Fruit fly (Drosophila melanogaster) whole organism, embryonic: ENCODE data around the gene CG1943.
A peak's percentile ranks its signal among the peaks of the same experiment; 100 is the strongest.

Source experiments
- Aef1 ChIP-seq: fragments of 200-800 bp; sonication (Bioruptor generic); IDR thresholded peaks from 3 replicates; pipeline ENCODE4 v1.3.6; 2022; ENCODE audit warnings: missing biosample characterization, missing genetic modification characterization
- BEAF-32 ChIP-seq: fragments of 200-800 bp; sonication (Bioruptor generic); optimal IDR thresholded peaks from 3 replicates; lab custom pipeline; 2017; ENCODE audit warnings: missing biosample characterization, missing genetic modification characterization, mild to moderate bottlenecking, moderate library complexity, missing genetic modification reagents
- CG10462 ChIP-seq: fragments of 200-800 bp; sonication (Bioruptor generic); optimal IDR thresholded peaks from 2 replicates; lab custom pipeline; 2016; ENCODE audit warnings: missing biosample characterization, missing genetic modification characterization
- CG11695 ChIP-seq: fragments of 200-800 bp; sonication (Bioruptor generic); IDR thresholded peaks from 3 replicates; pipeline ENCODE4 v1.3.6; 2022; ENCODE audit warnings: missing biosample characterization, missing genetic modification characterization
- CG12391 ChIP-seq: fragments of 200-800 bp; sonication (Bioruptor generic); optimal IDR thresholded peaks from 3 replicates; lab custom pipeline; 2018; ENCODE audit warnings: missing biosample characterization, mild to moderate bottlenecking, missing genetic modification characterization, moderate library complexity
- CG12744 ChIP-seq: fragments of 200-800 bp; sonication (Bioruptor generic); optimal IDR thresholded peaks from 2 replicates; lab custom pipeline; 2016; ENCODE audit warnings: missing biosample characterization, missing genetic modification characterization
- CG12769 ChIP-seq: fragments of 200-800 bp; sonication (Bioruptor generic); optimal IDR thresholded peaks from 2 replicates; lab custom pipeline; 2019; ENCODE audit warnings: missing biosample characterization, mild to moderate bottlenecking, missing genetic modification characterization, moderate library complexity
- CG13424 ChIP-seq: fragments of 200-800 bp; sonication (Bioruptor generic); optimal IDR thresholded peaks from 2 replicates; lab custom pipeline; 2019; ENCODE audit warnings: missing biosample characterization, mild to moderate bottlenecking, missing genetic modification characterization, moderate library complexity
- CG14441 ChIP-seq: fragments of 200-800 bp; sonication (Bioruptor generic); IDR thresholded peaks from 2 replicates; pipeline ENCODE4 v1.3.6; 2022; ENCODE audit warnings: missing biosample characterization, missing genetic modification characterization
- CG15479 ChIP-seq: fragments of 200-800 bp; sonication (Bioruptor generic); optimal IDR thresholded peaks from 3 replicates; lab custom pipeline; 2019; ENCODE audit warnings: missing biosample characterization, mild to moderate bottlenecking, missing genetic modification characterization, moderate library complexity
- CG15601 ChIP-seq: fragments of 200-800 bp; sonication (Bioruptor generic); optimal IDR thresholded peaks from 3 replicates; lab custom pipeline; 2019; ENCODE audit warnings: missing biosample characterization, mild to moderate bottlenecking, missing genetic modification characterization, moderate library complexity
- CG1647 ChIP-seq: fragments of 200-800 bp; sonication (Bioruptor generic); optimal IDR thresholded peaks from 3 replicates; lab custom pipeline; 2016; ENCODE audit warnings: missing biosample characterization, missing genetic modification characterization
- CG16815 ChIP-seq: fragments of 200-800 bp; sonication (Bioruptor generic); optimal IDR thresholded peaks from 3 replicates; lab custom pipeline; 2017; ENCODE audit warnings: missing biosample characterization, mild to moderate bottlenecking, missing genetic modification characterization
- CG2712 ChIP-seq: fragments of 200-800 bp; optimal IDR thresholded peaks from 3 replicates; lab custom pipeline; 2019; ENCODE audit warnings: missing biosample characterization, mild to moderate bottlenecking, missing genetic modification characterization, moderate library complexity
- CG30020 ChIP-seq: fragments of 200-800 bp; optimal IDR thresholded peaks from 2 replicates; lab custom pipeline; 2019; ENCODE audit warnings: missing biosample characterization, mild to moderate bottlenecking, missing genetic modification characterization, moderate library complexity
- CG31365 ChIP-seq: fragments of 200-800 bp; sonication (Bioruptor generic); optimal IDR thresholded peaks from 2 replicates; lab custom pipeline; 2018; ENCODE audit warnings: missing biosample characterization, mild to moderate bottlenecking, missing genetic modification characterization
- CG3995 ChIP-seq: fragments of 200-800 bp; sonication (Bioruptor generic); optimal IDR thresholded peaks from 3 replicates; lab custom pipeline; 2016; ENCODE audit warnings: missing biosample characterization, missing genetic modification characterization
- CG6854 ChIP-seq: fragments of 200-800 bp; sonication (Bioruptor generic); optimal IDR thresholded peaks from 3 replicates; lab custom pipeline; 2017; ENCODE audit warnings: missing biosample characterization, mild to moderate bottlenecking, missing genetic modification characterization
- CG8478 ChIP-seq: fragments of >200 bp; optimal IDR thresholded peaks from 2 replicates; lab custom pipeline; 2018
- CG9437 ChIP-seq: fragments of 200-800 bp; sonication (Bioruptor generic); optimal IDR thresholded peaks from 2 replicates; lab custom pipeline; 2018; ENCODE audit warnings: missing biosample characterization, mild to moderate bottlenecking, missing genetic modification characterization
- CG9727 ChIP-seq: fragments of 200-800 bp; sonication (Bioruptor generic); optimal IDR thresholded peaks from 3 replicates; lab custom pipeline; 2017; ENCODE audit warnings: missing biosample characterization, mild to moderate bottlenecking, missing genetic modification characterization
- CG9932 ChIP-seq: fragments of 200-800 bp; sonication (Bioruptor generic); IDR thresholded peaks from 2 replicates; pipeline ENCODE4 v1.3.6; 2022; ENCODE audit warnings: missing biosample characterization, missing genetic modification characterization
- Deaf1 ChIP-seq: fragments of 200-800 bp; optimal IDR thresholded peaks from 3 replicates; lab custom pipeline; 2019; ENCODE audit warnings: missing biosample characterization, mild to moderate bottlenecking, missing genetic modification characterization, moderate library complexity
- Dfd ChIP-seq, 2 experiments: fragments of >200 bp; optimal IDR thresholded peaks; 2 replicates each; lab custom pipeline; 2017; ENCODE audit warnings: missing biosample characterization in 2 of 2, missing genetic modification characterization in 2 of 2
- E2f1 ChIP-seq: fragments of 200-800 bp; sonication (Bioruptor generic); IDR thresholded peaks from 2 replicates; pipeline ENCODE4 v1.3.6; 2022; ENCODE audit warnings: missing biosample characterization, missing genetic modification characterization
- Oli ChIP-seq: fragments of 200-800 bp; sonication (Bioruptor generic); optimal IDR thresholded peaks from 2 replicates; lab custom pipeline; 2018; ENCODE audit warnings: missing biosample characterization, mild to moderate bottlenecking, missing genetic modification characterization, moderate library complexity
- bsh ChIP-seq, 2 experiments: fragments of 200-800 bp; sonication (Bioruptor generic); optimal IDR thresholded peaks; 2 replicates each; lab custom pipeline; 2017 to 2018; ENCODE audit warnings: mild to moderate bottlenecking in 2 of 2, missing biosample characterization in 2 of 2, missing genetic modification characterization in 2 of 2, moderate library complexity in 1 of 2
- cad ChIP-seq: fragments of >200 bp; optimal IDR thresholded peaks from 2 replicates; lab custom pipeline; 2017; ENCODE audit warnings: missing biosample characterization, missing genetic modification characterization
- cg ChIP-seq: fragments of 200-800 bp; sonication (Bioruptor generic); optimal IDR thresholded peaks from 3 replicates; lab custom pipeline; 2019; ENCODE audit warnings: missing biosample characterization, mild to moderate bottlenecking, missing genetic modification characterization, moderate library complexity
- eve ChIP-seq, 2 experiments: fragments of >200 bp; optimal IDR thresholded peaks; 2 replicates each; lab custom pipeline; 2017; ENCODE audit warnings: missing biosample characterization in 2 of 2, missing genetic modification characterization in 2 of 2
- ham ChIP-seq: fragments of 200-800 bp; sonication (Bioruptor generic); IDR thresholded peaks from 2 replicates; pipeline ENCODE4 v1.3.6; 2022; ENCODE audit warnings: missing biosample characterization, missing genetic modification characterization
- jumu ChIP-seq: fragments of 200-800 bp; sonication (Bioruptor generic); optimal IDR thresholded peaks from 3 replicates; lab custom pipeline; 2016; ENCODE audit warnings: missing biosample characterization, missing genetic modification characterization
- lbe ChIP-seq: fragments of 200-800 bp; sonication (Bioruptor generic); optimal IDR thresholded peaks from 2 replicates; lab custom pipeline; 2016; ENCODE audit warnings: missing biosample characterization, mild to moderate bottlenecking, missing genetic modification characterization
- mld ChIP-seq: fragments of 200-800 bp; sonication (Bioruptor generic); IDR thresholded peaks from 3 replicates; pipeline ENCODE4 v1.3.6; 2022; ENCODE audit warnings: missing biosample characterization, missing genetic modification characterization; ENCODE audit not compliant: partially characterized antibody
- nmo ChIP-seq: fragments of 200-800 bp; sonication (Bioruptor generic); optimal IDR thresholded peaks from 2 replicates; lab custom pipeline; 2018; ENCODE audit warnings: missing biosample characterization, mild to moderate bottlenecking, missing genetic modification characterization, moderate library complexity
- peb ChIP-seq: fragments of 200-800 bp; sonication (Bioruptor generic); IDR thresholded peaks from 2 replicates; pipeline ENCODE4 v1.3.6; 2022; ENCODE audit warnings: missing biosample characterization, missing genetic modification characterization
- phol ChIP-seq: fragments of 200-800 bp; sonication (Bioruptor generic); optimal IDR thresholded peaks from 3 replicates; lab custom pipeline; 2018; ENCODE audit warnings: missing biosample characterization, mild to moderate bottlenecking, missing genetic modification characterization, moderate library complexity
- prd ChIP-seq, 3 experiments: fragments of >200 bp in 2 of 3; fragments of 200-800 bp in 1 of 3; sonication (Bioruptor generic) in 1 of 3; optimal IDR thresholded peaks in 2 of 3; IDR thresholded peaks in 1 of 3; 2 replicates in 2 of 3; 3 replicates in 1 of 3; pipeline versions ENCODE4 v1.3.6 to Lab custom; 2017 to 2022; ENCODE audit warnings: missing biosample characterization in 1 of 3, missing genetic modification characterization in 1 of 3
- pum ChIP-seq: fragments of 200-800 bp; sonication (Bioruptor generic); optimal IDR thresholded peaks from 2 replicates; lab custom pipeline; 2016; ENCODE audit warnings: missing biosample characterization, missing genetic modification characterization
- repo ChIP-seq: fragments of 200-800 bp; sonication (Bioruptor generic); optimal IDR thresholded peaks from 2 replicates; lab custom pipeline; 2016; ENCODE audit warnings: missing biosample characterization, missing genetic modification characterization
- twi ChIP-seq: fragments of 200-800 bp; optimal IDR thresholded peaks from 2 replicates; lab custom pipeline; 2019; ENCODE audit warnings: missing biosample characterization, mild to moderate bottlenecking, missing genetic modification characterization, moderate library complexity
- vvl ChIP-seq: fragments of 200-800 bp; sonication (Bioruptor generic); IDR thresholded peaks from 2 replicates; pipeline ENCODE4 v1.3.6; 2022; ENCODE audit warnings: missing biosample characterization, missing genetic modification characterization
- zen ChIP-seq: fragments of 200-800 bp; sonication (Bioruptor generic); optimal IDR thresholded peaks from 3 replicates; lab custom pipeline; 2018; ENCODE audit warnings: missing biosample characterization, mild to moderate bottlenecking, missing genetic modification characterization, moderate library complexity
- zen2 ChIP-seq: fragments of 200-800 bp; sonication (Bioruptor generic); IDR thresholded peaks from 3 replicates; pipeline ENCODE4 v1.3.6; 2022; ENCODE audit warnings: missing biosample characterization, missing genetic modification characterization; ENCODE audit not compliant: partially characterized antibody

The CG1943 gene

DNA sequence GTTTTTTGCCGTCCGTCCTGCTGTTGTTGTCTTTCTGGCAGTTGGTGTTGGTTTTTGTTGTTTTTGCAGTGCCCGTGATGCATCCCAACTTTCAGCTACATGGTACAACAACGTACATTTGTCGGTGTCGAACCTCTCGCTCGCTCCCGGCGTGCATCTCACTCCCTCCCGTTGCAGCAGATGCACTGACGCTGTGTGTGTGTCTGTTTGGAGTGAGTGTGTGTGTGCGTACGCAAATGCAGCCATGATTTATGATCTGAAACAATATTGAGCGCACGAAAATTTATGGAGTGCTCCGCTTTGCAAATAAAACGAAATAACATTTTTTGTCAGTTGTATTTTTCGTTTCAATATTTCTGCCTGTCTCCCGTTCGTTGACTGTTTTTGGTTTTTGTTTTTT, 43.1 kb upstream of the CG1943 start (continued):
- TF ChIP-seq Dfd (GFP tag; optimal IDR thresholded peaks at IDR 0.05; lab: Kevin White, UChicago) (no peak), CG11695 (GFP tag; lab: Robert Waterston, UW) (no peak), zen2 (no peak), cad (peak; percentile 83), CG6854 (GFP tag; lab: Kevin White, UChicago) (no peak), CG12744 (GFP tag; lab: Kevin White, UChicago) (no peak), CG16815 (GFP tag; lab: Kevin White, UChicago) (no peak), CG30020 (tag; lab: Kevin White, UChicago) (no peak), CG9932 (GFP tag; lab: Robert Waterston, UW) (no peak), CG15479 (peak; percentile 67), CG12391 (tag; lab: Kevin White, UChicago) (no peak), ham (GFP tag; lab: Robert Waterston, UW) (no peak), prd (optimal IDR thresholded peaks at IDR 0.05; lab: Kevin White, UChicago) (no peak), prd (GFP tag; IDR thresholded peaks at IDR 0.05; lab: Robert Waterston, UW) (no peak), CG2712 (tag; lab: Kevin White, UChicago) (no peak)

DNA sequence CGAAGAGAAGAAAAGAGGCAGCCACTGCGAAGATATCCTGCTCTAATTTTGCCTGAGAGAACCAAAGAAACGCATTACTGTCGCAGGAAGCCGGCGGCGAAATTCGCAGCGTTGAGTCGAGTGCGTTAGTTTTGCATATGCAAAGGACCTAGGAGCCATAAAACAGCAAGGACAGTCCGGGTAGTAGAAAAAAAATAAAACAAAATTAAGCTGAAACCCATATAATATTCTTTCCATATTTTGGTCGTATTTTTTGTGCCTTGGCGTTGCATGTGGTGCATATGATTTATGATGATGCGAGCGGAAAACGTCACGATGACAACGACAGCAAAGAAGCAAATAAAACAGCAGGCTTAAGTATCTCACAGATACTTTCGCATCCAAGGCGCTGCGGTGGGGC, 41.0 kb upstream of the CG1943 start:
- TF ChIP-seq cad = peak; percentile 83
- no peak for TF ChIP-seq vvl
- no peak for TF ChIP-seq CG9727 (GFP tag; lab: Kevin White, UChicago)
- TF ChIP-seq CG15479 = peak; percentile 36
- TF ChIP-seq zen = peak; percentile 50
- no peak for TF ChIP-seq nmo (GFP tag; lab: Kevin White, UChicago)
- no peak for TF ChIP-seq CG15601 (tag; lab: Kevin White, UChicago)
- no peak for TF ChIP-seq CG13424 (tag; lab: Kevin White, UChicago)
- no peak for TF ChIP-seq CG12769 (tag; lab: Kevin White, UChicago)
- TF ChIP-seq CG30020 (tag; lab: Kevin White, UChicago) = no peak
- TF ChIP-seq CG10462 (GFP tag; lab: Kevin White, UChicago) = no peak
- TF ChIP-seq peb (GFP tag; lab: Robert Waterston, UW) = no peak
- TF ChIP-seq eve (GFP tag; optimal IDR thresholded peaks at IDR 0.05; lab: Kevin White, UChicago) = no peak
- no peak for TF ChIP-seq CG3995 (GFP tag; lab: Kevin White, UChicago)
- TF ChIP-seq Oli = no peak
- no peak for TF ChIP-seq CG14441 (GFP tag; lab: Robert Waterston, UW)
- no peak for TF ChIP-seq pum (GFP tag; lab: Kevin White, UChicago)
- TF ChIP-seq Aef1 (GFP tag; lab: Robert Waterston, UW) = no peak
- TF ChIP-seq CG8478 (lab: Kevin White, UChicago) = no peak
- no peak for TF ChIP-seq BEAF-32 (GFP tag; lab: Kevin White, UChicago)
- TF ChIP-seq cg = no peak
- no peak for TF ChIP-seq CG16815 (GFP tag; lab: Kevin White, UChicago)
- TF ChIP-seq repo (GFP tag; lab: Kevin White, UChicago) = no peak
- TF ChIP-seq twi = peak; percentile 2
- TF ChIP-seq CG1647 = no peak
- no peak for TF ChIP-seq phol (tag; lab: Kevin White, UChicago)
- TF ChIP-seq E2f1 (GFP tag; lab: Robert Waterston, UW) = no peak
- no peak for TF ChIP-seq bsh (GFP tag; optimal IDR thresholded peaks at IDR 0.05; lab: Kevin White, UChicago)
- TF ChIP-seq CG31365 (tag; lab: Kevin White, UChicago) = no peak
- TF ChIP-seq lbe (GFP tag; lab: Kevin White, UChicago) = no peak
- TF ChIP-seq CG9437 (GFP tag; lab: Kevin White, UChicago) = no peak
- TF ChIP-seq mld (GFP tag; lab: Robert Waterston, UW) = no peak
- TF ChIP-seq Deaf1 (tag; lab: Kevin White, UChicago) = no peak
- TF ChIP-seq jumu (GFP tag; lab: Kevin White, UChicago) = no peak
